Fruit fly (Drosophila melanogaster): ENCODE data around the gene Cyp4d2.
A peak's percentile ranks its signal among the peaks of the same experiment; 100 is the strongest.

Gene Cyp4d2

dm6 chrX:2134226-2134880 is 41.5 kb upstream of the Cyp4d2 start (continued):
- TF ChIP-seq CG12071 (GFP tag; optimal IDR thresholded peaks at IDR 0.05) (peak; percentile 64), hbn (GFP tag; IDR thresholded peaks at IDR 0.05; ENCODE audit: partially characterized antibody) (no peak), slbo (GFP tag; IDR thresholded peaks at IDR 0.05) (peak; percentile 58), Rfx (GFP tag; IDR thresholded peaks at IDR 0.05) (peak; percentile 39), tap (tag; optimal IDR thresholded peaks at IDR 0.05) (peak; percentile 83), onecut (GFP tag; IDR thresholded peaks at IDR 0.05) (peak; percentile 50), lola (GFP tag; optimal IDR thresholded peaks at IDR 0.05) (peak in 1 of 3 experiments; percentile 63), CG4617 (GFP tag; optimal IDR thresholded peaks at IDR 0.05; ENCODE audit: borderline replicate concordance) (no peak), Bteb2 (GFP tag; optimal IDR thresholded peaks at IDR 0.05) (peak; percentile 36), Hr3 (GFP tag; optimal IDR thresholded peaks at IDR 0.05) (peak; percentile 54), zf30C (GFP tag; optimal IDR thresholded peaks at IDR 0.05) (no peak), CG2202 (tag; optimal IDR thresholded peaks at IDR 0.05) (peak; percentile 46), CG6765 (GFP tag; optimal IDR thresholded peaks at IDR 0.05) (peak; percentile 50), CG33213 (GFP tag; optimal IDR thresholded peaks at IDR 0.05) (peak; percentile 1), E2f2 (GFP tag; IDR thresholded peaks at IDR 0.05) (no peak), pfk (GFP tag; optimal IDR thresholded peaks at IDR 0.05) (no peak), Pdp1 (GFP tag; optimal IDR thresholded peaks at IDR 0.05) (peak; percentile 47 to 65), Sry-β (GFP tag; optimal IDR thresholded peaks at IDR 0.05) (no peak), Dbx (GFP tag; IDR thresholded peaks at IDR 0.05) (no peak), CG7271 (tag; optimal IDR thresholded peaks at IDR 0.05) (peak; percentile 30), CG3726 (GFP tag; IDR thresholded peaks at IDR 0.05) (no peak), sna (GFP tag; IDR thresholded peaks at IDR 0.05; ENCODE audit: partially characterized antibody) (no peak), sc (optimal IDR thresholded peaks at IDR 0.05) (no peak), sc (GFP tag; optimal IDR thresholded peaks at IDR 0.05) (peak; percentile 60), CG13894 (tag; optimal IDR thresholded peaks at IDR 0.05) (no peak), CG18262 (tag; optimal IDR thresholded peaks at IDR 0.05) (peak; percentile 78), CG1233 (GFP tag; optimal IDR thresholded peaks at IDR 0.05) (peak; percentile 46), CG4730 (GFP tag; IDR thresholded peaks at IDR 0.05) (no peak), CkIIα-i1 (GFP tag; IDR thresholded peaks at IDR 0.05) (no peak), grn (GFP tag; optimal IDR thresholded peaks at IDR 0.05) (no peak), Max (GFP tag; optimal IDR thresholded peaks at IDR 0.05) (peak; percentile 36), tll (GFP tag; optimal IDR thresholded peaks at IDR 0.05) (no peak), CG10462 (GFP tag; optimal IDR thresholded peaks at IDR 0.05) (peak; percentile 32), yki (optimal IDR thresholded peaks at IDR 0.05) (no peak), CG2678 (tag; optimal IDR thresholded peaks at IDR 0.05) (peak; percentile 81), Usf (GFP tag; optimal IDR thresholded peaks at IDR 0.05) (peak; percentile 25), schlank (tag; optimal IDR thresholded peaks at IDR 0.05) (no peak), CrebB (tag; optimal IDR thresholded peaks at IDR 0.05) (peak; percentile 17), Lpt (GFP tag; optimal IDR thresholded peaks at IDR 0.05) (no peak), MBD-R2 (GFP tag; IDR thresholded peaks at IDR 0.05) (no peak), CG16863 (GFP tag; optimal IDR thresholded peaks at IDR 0.05) (peak; percentile 59), Mrtf (GFP tag; IDR thresholded peaks at IDR 0.05) (0 out of 3 replicates have a peak, but pooled peaks have one; percentile 48), lov (optimal IDR thresholded peaks at IDR 0.05) (no peak), lov (GFP tag; IDR thresholded peaks at IDR 0.05) (no peak), CG9727 (GFP tag; optimal IDR thresholded peaks at IDR 0.05) (peak; percentile 64), kni (GFP tag; optimal IDR thresholded peaks at IDR 0.05) (no peak), CG3838 (GFP tag; optimal IDR thresholded peaks at IDR 0.05) (no peak), CG6654 (GFP tag; optimal IDR thresholded peaks at IDR 0.05) (peak; percentile 58), twi (tag; optimal IDR thresholded peaks at IDR 0.05) (peak; percentile 7), sim (GFP tag; IDR thresholded peaks at IDR 0.05) (0 out of 2 replicates have a peak, but pooled peaks have one; percentile 33)

Data from whole organism, embryonic.